Worm (Caenorhabditis elegans): ENCODE data around the gene B0310.3.

DNA sequence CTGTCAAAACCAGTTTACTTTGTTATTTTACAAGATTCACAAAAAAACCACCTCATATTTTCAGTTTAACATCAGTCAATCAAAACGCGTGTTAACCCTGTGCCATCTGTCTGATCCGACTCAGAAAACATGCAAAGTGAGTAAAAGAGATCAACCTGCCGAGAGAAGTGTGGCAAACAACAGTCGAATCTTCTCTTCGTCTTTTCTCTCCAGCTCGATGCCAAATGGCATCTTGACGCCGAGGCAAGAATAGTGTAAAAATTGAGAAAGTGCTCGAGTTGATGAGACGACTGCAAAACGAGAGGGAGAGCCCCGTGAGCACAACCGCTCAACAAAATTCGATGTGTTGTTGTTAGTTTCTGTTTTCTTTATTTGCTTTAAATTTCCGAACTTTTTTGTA, 27.9 kb downstream of the B0310.3 start, which contains the start of gene B0310.1:
- no peak for TF ChIP-seq R02D3.7 (tag; optimal IDR thresholded peaks at IDR 0.05)
- no peak for TF ChIP-seq dmd-4 (tag; optimal IDR thresholded peaks at IDR 0.05)
- no peak for TF ChIP-seq mab-5 (tag; optimal IDR thresholded peaks at IDR 0.05)
- no peak for TF ChIP-seq unc-55 (GFP tag; optimal IDR thresholded peaks at IDR 0.05)
- no peak for TF ChIP-seq skn-1 (tag; optimal IDR thresholded peaks at IDR 0.05)
- no peak for TF ChIP-seq nhr-25 (tag; optimal IDR thresholded peaks at IDR 0.05)
- TF ChIP-seq egl-27 (tag; optimal IDR thresholded peaks at IDR 0.05), result no peak
- no peak for TF ChIP-seq unc-39 (tag; optimal IDR thresholded peaks at IDR 0.05)
- TF ChIP-seq fos-1 (tag; optimal IDR thresholded peaks at IDR 0.05), result no peak
- TF ChIP-seq lin-13 (GFP tag; optimal IDR thresholded peaks at IDR 0.05), result no peak
- no peak for TF ChIP-seq nhr-12 (tag; optimal IDR thresholded peaks at IDR 0.05)
- TF ChIP-seq ztf-4 (tag; optimal IDR thresholded peaks at IDR 0.05), result no peak
